Fruit fly (Drosophila melanogaster) whole organism, embryonic: ENCODE results near the gene CG5828.

Source experiments
- CG10431 ChIP-seq: fragments of 200-800 bp; sonication (Bioruptor generic); optimal IDR thresholded peaks from 3 replicates; lab custom pipeline; 2018; ENCODE audit warnings: missing biosample characterization, mild to moderate bottlenecking, missing genetic modification characterization
- CG11560 ChIP-seq: fragments of 200-800 bp; sonication (Bioruptor generic); IDR thresholded peaks from 3 replicates; pipeline ENCODE4 v1.3.6; 2022; ENCODE audit warnings: missing biosample characterization, missing genetic modification characterization
- CG12299 ChIP-seq: fragments of 200-800 bp; sonication (Bioruptor generic); optimal IDR thresholded peaks from 2 replicates; lab custom pipeline; 2018; ENCODE audit warnings: missing biosample characterization, mild to moderate bottlenecking, missing genetic modification characterization
- CG13296 ChIP-seq: fragments of 200-800 bp; sonication (Bioruptor generic); optimal IDR thresholded peaks from 3 replicates; lab custom pipeline; 2018; ENCODE audit warnings: missing biosample characterization, mild to moderate bottlenecking, missing genetic modification characterization
- CG13894 ChIP-seq: fragments of 200-800 bp; sonication (Bioruptor generic); optimal IDR thresholded peaks from 3 replicates; lab custom pipeline; 2018; ENCODE audit warnings: missing biosample characterization, mild to moderate bottlenecking, missing genetic modification characterization, moderate library complexity
- CG15269 ChIP-seq: fragments of 200-800 bp; sonication (Bioruptor generic); optimal IDR thresholded peaks from 2 replicates; lab custom pipeline; 2018; ENCODE audit warnings: missing biosample characterization, mild to moderate bottlenecking, missing genetic modification characterization, moderate library complexity
- CG15514 ChIP-seq: fragments of 200-800 bp; sonication (Bioruptor generic); optimal IDR thresholded peaks from 3 replicates; lab custom pipeline; 2017; ENCODE audit warnings: missing biosample characterization, missing genetic modification characterization, mild to moderate bottlenecking, moderate library complexity, missing genetic modification reagents
- CG17385 ChIP-seq: fragments of 200-800 bp; sonication (Bioruptor generic); optimal IDR thresholded peaks from 3 replicates; lab custom pipeline; 2018; ENCODE audit warnings: missing biosample characterization, mild to moderate bottlenecking, missing genetic modification characterization
- CG17568 ChIP-seq: fragments of 200-800 bp; sonication (Bioruptor generic); optimal IDR thresholded peaks from 2 replicates; lab custom pipeline; 2018; ENCODE audit warnings: missing biosample characterization, mild to moderate bottlenecking, missing genetic modification characterization, moderate library complexity
- CG17912 ChIP-seq: fragments of 200-800 bp; sonication (Bioruptor generic); optimal IDR thresholded peaks from 2 replicates; lab custom pipeline; 2018; ENCODE audit warnings: missing biosample characterization, mild to moderate bottlenecking, missing genetic modification characterization
- CG2199 ChIP-seq: fragments of 200-800 bp; sonication (Bioruptor generic); IDR thresholded peaks from 3 replicates; pipeline ENCODE4 v1.3.6; 2022; ENCODE audit warnings: missing biosample characterization, missing genetic modification characterization
- CG31365 ChIP-seq: fragments of 200-800 bp; sonication (Bioruptor generic); optimal IDR thresholded peaks from 2 replicates; lab custom pipeline; 2018; ENCODE audit warnings: missing biosample characterization, mild to moderate bottlenecking, missing genetic modification characterization
- CG6175 ChIP-seq: fragments of 200-800 bp; sonication (Bioruptor generic); IDR thresholded peaks from 3 replicates; pipeline ENCODE4 v1.3.6; 2022; ENCODE audit warnings: missing biosample characterization, missing genetic modification characterization
- CG6813 ChIP-seq: fragments of 200-800 bp; sonication (Bioruptor generic); optimal IDR thresholded peaks from 2 replicates; lab custom pipeline; 2017; ENCODE audit warnings: missing biosample characterization, missing genetic modification characterization, mild to moderate bottlenecking, moderate library complexity, missing genetic modification reagents
- CG7357 ChIP-seq: fragments of 200-800 bp; sonication (Bioruptor generic); IDR thresholded peaks from 3 replicates; pipeline ENCODE4 v1.3.6; 2022; ENCODE audit warnings: missing biosample characterization, missing genetic modification characterization
- CG7987 ChIP-seq: fragments of 200-800 bp; sonication (Bioruptor generic); optimal IDR thresholded peaks from 2 replicates; lab custom pipeline; 2018; ENCODE audit warnings: missing biosample characterization, mild to moderate bottlenecking, missing genetic modification characterization, moderate library complexity
- CG8359 ChIP-seq: fragments of 200-800 bp; sonication (Bioruptor generic); optimal IDR thresholded peaks from 2 replicates; lab custom pipeline; 2017; ENCODE audit warnings: missing biosample characterization, mild to moderate bottlenecking, missing genetic modification characterization, borderline replicate concordance
- CrebB ChIP-seq: fragments of 200-800 bp; sonication (Bioruptor generic); optimal IDR thresholded peaks from 3 replicates; lab custom pipeline; 2018; ENCODE audit warnings: missing biosample characterization, mild to moderate bottlenecking, missing genetic modification characterization
- Eip74EF ChIP-seq, 2 experiments: fragments of 200-800 bp in 1 of 2; fragments of >200 bp in 1 of 2; sonication (Bioruptor generic) in 1 of 2; optimal IDR thresholded peaks; 2 replicates each; lab custom pipeline; 2017 to 2019; ENCODE audit warnings: missing biosample characterization in 2 of 2, missing genetic modification characterization in 2 of 2, mild to moderate bottlenecking in 1 of 2, moderate library complexity in 1 of 2
- HLHmδ ChIP-seq: fragments of 200-800 bp; sonication (Bioruptor generic); optimal IDR thresholded peaks from 2 replicates; lab custom pipeline; 2018; ENCODE audit warnings: missing biosample characterization, mild to moderate bottlenecking, missing genetic modification characterization, moderate library complexity
- Hand ChIP-seq: fragments of 200-800 bp; sonication (Bioruptor generic); optimal IDR thresholded peaks from 2 replicates; lab custom pipeline; 2017; ENCODE audit warnings: mild to moderate bottlenecking, missing biosample characterization, missing genetic modification reagents, missing genetic modification characterization
- Kr ChIP-seq: fragments of 200-800 bp; sonication (Bioruptor generic); optimal IDR thresholded peaks from 2 replicates; lab custom pipeline; 2017; ENCODE audit warnings: missing biosample characterization, mild to moderate bottlenecking, missing genetic modification characterization
- Med ChIP-seq: fragments of 200-800 bp; sonication (Bioruptor generic); peaks from one replicate; lab custom pipeline; 2016; ENCODE audit warnings: missing biosample characterization, missing genetic modification characterization, mild to moderate bottlenecking, inconsistent platforms, moderate library complexity
- Meics ChIP-seq: fragments of 200-800 bp; sonication (Bioruptor generic); optimal IDR thresholded peaks from 2 replicates; lab custom pipeline; 2017; ENCODE audit warnings: missing biosample characterization, mild to moderate bottlenecking, missing genetic modification characterization
- cas ChIP-seq: fragments of 200-800 bp; sonication (Bioruptor generic); IDR thresholded peaks from 2 replicates; pipeline ENCODE4 v1.3.6; 2022; ENCODE audit warnings: missing biosample characterization, missing genetic modification characterization
- chinmo ChIP-seq: fragments of 200-800 bp; sonication (Bioruptor generic); IDR thresholded peaks from 4 replicates; pipeline ENCODE4 v1.3.6; 2022; ENCODE audit warnings: missing biosample characterization, missing genetic modification characterization; ENCODE audit not compliant: partially characterized antibody
- ci ChIP-seq: fragments of 200-800 bp; sonication (Bioruptor generic); IDR thresholded peaks from 3 replicates; pipeline ENCODE4 v1.3.6; 2022; ENCODE audit warnings: missing biosample characterization, missing genetic modification characterization
- danr ChIP-seq: fragments of 200-800 bp; sonication (Bioruptor generic); IDR thresholded peaks from 2 replicates; pipeline ENCODE4 v1.3.6; 2022; ENCODE audit warnings: missing biosample characterization, missing genetic modification characterization
- dmrt99B ChIP-seq: fragments of 200-800 bp; sonication (Bioruptor generic); optimal IDR thresholded peaks from 2 replicates; lab custom pipeline; 2018; ENCODE audit warnings: missing biosample characterization, mild to moderate bottlenecking, missing genetic modification characterization, moderate library complexity
- ewg ChIP-seq: fragments of 200-800 bp; sonication (Bioruptor generic); optimal IDR thresholded peaks from 3 replicates; lab custom pipeline; 2017; ENCODE audit warnings: mild to moderate bottlenecking, missing biosample characterization, missing genetic modification reagents, missing genetic modification characterization
- fd102C ChIP-seq: fragments of 200-800 bp; sonication (Bioruptor generic); optimal IDR thresholded peaks from 2 replicates; lab custom pipeline; 2018; ENCODE audit warnings: missing biosample characterization, mild to moderate bottlenecking, missing genetic modification characterization, moderate library complexity
- hbn ChIP-seq: fragments of 200-800 bp; sonication (Bioruptor generic); IDR thresholded peaks from 2 replicates; pipeline ENCODE4 v1.3.6; 2022; ENCODE audit warnings: missing biosample characterization, missing genetic modification characterization; ENCODE audit not compliant: partially characterized antibody
- her ChIP-seq: fragments of 200-800 bp; sonication (Bioruptor generic); optimal IDR thresholded peaks from 2 replicates; lab custom pipeline; 2016; ENCODE audit warnings: missing biosample characterization, missing genetic modification characterization
- kah ChIP-seq: fragments of 200-800 bp; sonication (Bioruptor generic); optimal IDR thresholded peaks from 2 replicates; lab custom pipeline; 2018; ENCODE audit warnings: missing biosample characterization, mild to moderate bottlenecking, missing genetic modification characterization
- lab ChIP-seq: fragments of 200-800 bp; sonication (Bioruptor generic); optimal IDR thresholded peaks from 3 replicates; lab custom pipeline; 2017; ENCODE audit warnings: missing biosample characterization, missing genetic modification characterization, mild to moderate bottlenecking, moderate library complexity, missing genetic modification reagents
- mirr ChIP-seq: fragments of 200-800 bp; sonication (Bioruptor generic); optimal IDR thresholded peaks from 3 replicates; lab custom pipeline; 2018; ENCODE audit warnings: missing biosample characterization, mild to moderate bottlenecking, missing genetic modification characterization
- nerfin-1 ChIP-seq: fragments of 200-800 bp; sonication (Bioruptor generic); optimal IDR thresholded peaks from 3 replicates; lab custom pipeline; 2019; ENCODE audit warnings: missing biosample characterization, mild to moderate bottlenecking, missing genetic modification characterization, moderate library complexity
- nom ChIP-seq: fragments of 200-800 bp; sonication (Bioruptor generic); optimal IDR thresholded peaks from 2 replicates; lab custom pipeline; 2017; ENCODE audit warnings: missing biosample characterization, missing genetic modification characterization, mild to moderate bottlenecking, moderate library complexity, missing genetic modification reagents
- odd ChIP-seq: fragments of 200-800 bp; sonication (Bioruptor generic); optimal IDR thresholded peaks from 2 replicates; lab custom pipeline; 2017; ENCODE audit warnings: missing biosample characterization, mild to moderate bottlenecking, missing genetic modification characterization
- onecut ChIP-seq: fragments of 200-800 bp; sonication (Bioruptor generic); IDR thresholded peaks from 2 replicates; pipeline ENCODE4 v1.3.6; 2022; ENCODE audit warnings: missing biosample characterization, missing genetic modification characterization
- schlank ChIP-seq: fragments of 200-800 bp; sonication (Bioruptor generic); optimal IDR thresholded peaks from 2 replicates; lab custom pipeline; 2018; ENCODE audit warnings: missing biosample characterization, mild to moderate bottlenecking, missing genetic modification characterization
- scrt ChIP-seq: fragments of 200-800 bp; sonication (Bioruptor generic); optimal IDR thresholded peaks from 2 replicates; lab custom pipeline; 2018; ENCODE audit warnings: missing biosample characterization, mild to moderate bottlenecking, missing genetic modification characterization, moderate library complexity
- sim ChIP-seq: fragments of 200-800 bp; sonication (Bioruptor generic); IDR thresholded peaks from 2 replicates; pipeline ENCODE4 v1.3.6; 2022; ENCODE audit warnings: missing biosample characterization, missing genetic modification characterization
- sisA ChIP-seq: fragments of 200-800 bp; sonication (Bioruptor generic); IDR thresholded peaks from 2 replicates; pipeline ENCODE4 v1.3.6; 2022; ENCODE audit warnings: missing biosample characterization, missing genetic modification characterization
- so ChIP-seq: fragments of 200-800 bp; sonication (Bioruptor generic); IDR thresholded peaks from 3 replicates; pipeline ENCODE4 v1.3.6; 2022; ENCODE audit warnings: missing biosample characterization, missing genetic modification characterization
- sob ChIP-seq: fragments of 200-800 bp; sonication (Bioruptor generic); IDR thresholded peaks from 2 replicates; pipeline ENCODE4 v1.3.6; 2022; ENCODE audit warnings: missing biosample characterization, missing genetic modification characterization
- stc ChIP-seq: fragments of 200-800 bp; sonication (Bioruptor generic); IDR thresholded peaks from 2 replicates; pipeline ENCODE4 v1.3.6; 2022; ENCODE audit warnings: missing biosample characterization, missing genetic modification characterization
- vvl ChIP-seq: fragments of 200-800 bp; sonication (Bioruptor generic); IDR thresholded peaks from 2 replicates; pipeline ENCODE4 v1.3.6; 2022; ENCODE audit warnings: missing biosample characterization, missing genetic modification characterization
- wek ChIP-seq: fragments of 200-800 bp; sonication (Bioruptor generic); optimal IDR thresholded peaks from 3 replicates; lab custom pipeline; 2018; ENCODE audit warnings: missing biosample characterization, mild to moderate bottlenecking, missing genetic modification characterization, moderate library complexity

CG5828 gene

DNA sequence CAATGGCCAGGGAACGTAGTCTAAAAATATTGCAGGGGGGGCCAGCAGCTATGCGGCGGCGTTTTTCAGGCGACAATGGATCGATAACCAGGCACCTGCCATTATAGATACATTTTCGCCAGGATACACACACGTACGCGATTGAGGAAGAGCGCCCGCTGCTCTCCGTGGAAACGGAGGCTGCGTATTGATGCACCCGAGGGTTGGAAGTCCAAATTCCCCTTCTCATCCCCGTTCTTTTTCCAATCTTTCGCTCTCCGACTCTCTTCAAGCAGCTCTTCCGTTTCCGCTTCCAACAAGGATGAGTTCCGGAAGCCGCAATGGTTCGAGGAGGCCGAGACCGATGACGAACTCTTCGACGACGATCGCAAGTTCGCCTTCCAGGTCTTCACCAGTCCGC lies 3.0 kb downstream of the CG5828 start (continued):
- TF ChIP-seq cas (GFP tag; lab: Robert Waterston, UW) (no peak), sim (peak; percentile 55; the same call in 1 of the 2 replicates), CG17385 (GFP tag; lab: Kevin White, UChicago) (peak; percentile 36), CG7357 (GFP tag; lab: Robert Waterston, UW) (no peak), Meics (GFP tag; lab: Kevin White, UChicago) (peak; percentile 69), CG8359 (peak; percentile 53), Kr (GFP tag; lab: Kevin White, UChicago) (no peak), scrt (GFP tag; lab: Kevin White, UChicago) (peak; percentile 55), CrebB (tag; lab: Kevin White, UChicago) (peak; percentile 33), stc (0 out of 2 replicates have a peak, but pooled peaks have one; percentile 29), Med (GFP tag; lab: Kevin White, UChicago) (peak; percentile 80), CG17568 (GFP tag; lab: Kevin White, UChicago) (peak; percentile 24), schlank (tag; lab: Kevin White, UChicago) (peak; percentile 65), lab (GFP tag; lab: Kevin White, UChicago) (peak; percentile 84), Hand (peak; percentile 81), CG17912 (GFP tag; lab: Kevin White, UChicago) (peak; percentile 2), kah (peak; percentile 41), fd102C (GFP tag; lab: Kevin White, UChicago) (no peak), so (GFP tag; lab: Robert Waterston, UW) (no peak), nerfin-1 (tag; lab: Kevin White, UChicago) (peak; percentile 53), danr (no peak), wek (GFP tag; lab: Kevin White, UChicago) (peak; percentile 58), sisA (GFP tag; lab: Robert Waterston, UW) (0 out of 2 replicates have a peak, but pooled peaks have one; percentile 18), CG31365 (tag; lab: Kevin White, UChicago) (peak; percentile 69), onecut (peak; percentile 98), CG12299 (tag; lab: Kevin White, UChicago) (peak; percentile 7), nom (peak; percentile 55), her (peak; percentile 16), Eip74EF (GFP tag; optimal IDR thresholded peaks at IDR 0.05; lab: Kevin White, UChicago) (no peak), CG6813 (GFP tag; lab: Kevin White, UChicago) (peak; percentile 89), CG13894 (tag; lab: Kevin White, UChicago) (peak; percentile 61), CG11560 (tag; lab: Robert Waterston, UW) (no peak), odd (GFP tag; lab: Kevin White, UChicago) (peak; percentile 66), CG15269 (tag; lab: Kevin White, UChicago) (peak; percentile 24), CG6175 (GFP tag; lab: Robert Waterston, UW) (no peak), CG7987 (GFP tag; lab: Kevin White, UChicago) (peak; percentile 68), CG10431 (GFP tag; lab: Kevin White, UChicago) (peak; percentile 52), vvl (GFP tag; lab: Robert Waterston, UW) (peak; percentile 33; the same call in 1 of the 2 replicates), ci (GFP tag; lab: Robert Waterston, UW) (peak; percentile 67; the same call in 2 of the 3 replicates), CG13296 (GFP tag; lab: Kevin White, UChicago) (peak; percentile 78), CG15514 (peak; percentile 82), HLHmδ (GFP tag; lab: Kevin White, UChicago) (peak; percentile 90), sob (GFP tag; lab: Robert Waterston, UW) (0 out of 2 replicates have a peak, but pooled peaks have one; percentile 27), chinmo (GFP tag; lab: Robert Waterston, UW) (no peak), mirr (GFP tag; lab: Kevin White, UChicago) (peak; percentile 75), dmrt99B (tag; lab: Kevin White, UChicago) (peak; percentile 6), ewg (peak; percentile 87), CG2199 (no peak), hbn (no peak)
